Fruit fly (Drosophila melanogaster): ENCODE measurements around the gene Odj.

dm6 chr3R:17812477-17812876, 3.5 kb upstream of the Odj start:
- TF ChIP-seq psq (optimal IDR thresholded peaks at IDR 0.05) (no peak), CG8478 (optimal IDR thresholded peaks at IDR 0.05) (no peak)

Measured in whole organism.